Fruit fly (Drosophila melanogaster): ENCODE data around the gene CG14947.

DNA sequence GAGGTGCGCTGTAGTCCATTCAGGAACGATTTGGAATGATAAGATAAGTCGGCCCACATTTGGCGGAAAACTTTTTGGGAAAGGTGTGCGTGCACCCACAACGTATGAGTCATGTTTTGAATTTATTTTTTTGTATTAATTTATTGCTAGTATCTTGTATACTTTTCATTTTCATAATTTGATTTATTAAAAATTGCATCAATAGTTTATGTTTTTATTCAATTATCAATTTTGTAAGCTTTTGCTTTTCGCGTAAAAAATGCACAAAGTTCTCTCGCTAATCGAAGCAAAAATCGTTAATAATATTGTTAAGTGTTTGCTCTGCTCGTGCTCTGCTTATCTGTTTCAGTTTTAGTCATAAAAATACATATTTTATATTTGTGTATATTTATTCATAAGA lies 31.2 kb downstream of the CG14947 start:
- TF ChIP-seq pan (optimal IDR thresholded peaks at IDR 0.05) (no peak), usp (GFP tag; optimal IDR thresholded peaks at IDR 0.05) (no peak), EcR (GFP tag; optimal IDR thresholded peaks at IDR 0.05) (no peak)
